Fruit fly (Drosophila melanogaster) whole organism, wandering third instar larva: ENCODE data around the gene CG13766.
A peak's percentile ranks its signal among the peaks of the same experiment; 100 is the strongest.

Experiments used
- Abd-B ChIP-seq: fragments of >200 bp; optimal IDR thresholded peaks from 2 replicates; lab custom pipeline; 2017; ENCODE audit warnings: missing biosample characterization, missing genetic modification characterization
- CG32264 ChIP-seq: fragments of 200-800 bp; sonication (Bioruptor generic); optimal IDR thresholded peaks from 2 replicates; lab custom pipeline; 2016; ENCODE audit warnings: missing biosample characterization, missing genetic modification characterization
- CG9705 ChIP-seq: fragments of 200-800 bp; sonication (Bioruptor generic); optimal IDR thresholded peaks from 2 replicates; lab custom pipeline; 2018; ENCODE audit warnings: missing biosample characterization, mild to moderate bottlenecking, missing genetic modification characterization
- CrebA ChIP-seq: fragments of 200-800 bp; sonication (Bioruptor generic); optimal IDR thresholded peaks from 2 replicates; lab custom pipeline; 2016; ENCODE audit warnings: missing biosample characterization, mild to moderate bottlenecking, missing genetic modification characterization, borderline replicate concordance
- Dfd ChIP-seq: fragments of >200 bp; optimal IDR thresholded peaks from 2 replicates; lab custom pipeline; 2017; ENCODE audit warnings: missing biosample characterization, missing genetic modification characterization
- Dif ChIP-seq: fragments of 200-275, 200-300 bp; sonication (Bioruptor generic); optimal IDR thresholded peaks from 2 replicates; lab custom pipeline; 2018; ENCODE audit warnings: missing biosample characterization, missing genetic modification characterization; ENCODE audit not compliant: partially characterized antibody
- GATAd ChIP-seq: sonication (Bioruptor generic); optimal IDR thresholded peaks from 2 replicates; lab custom pipeline; 2016; ENCODE audit warnings: missing biosample characterization, missing genetic modification characterization
- HLH106 ChIP-seq: fragments of 200-800 bp; optimal IDR thresholded peaks from 3 replicates; lab custom pipeline; 2019; ENCODE audit warnings: missing biosample characterization, mild to moderate bottlenecking, missing genetic modification characterization, moderate library complexity
- Hnf4 ChIP-seq: fragments of 200-800 bp; sonication (Bioruptor generic); optimal IDR thresholded peaks from 2 replicates; lab custom pipeline; 2016; ENCODE audit warnings: missing biosample characterization, mild to moderate bottlenecking, missing genetic modification characterization
- Hr78 ChIP-seq: fragments of >200 bp; optimal IDR thresholded peaks from 2 replicates; lab custom pipeline; 2017; ENCODE audit warnings: missing biosample characterization, missing genetic modification characterization
- Hr83 ChIP-seq: fragments of 200-300 bp; sonication (Bioruptor generic); optimal IDR thresholded peaks from 2 replicates; lab custom pipeline; 2016; ENCODE audit warnings: missing biosample characterization, mild to moderate bottlenecking, missing genetic modification characterization, moderate library complexity; ENCODE audit not compliant: poor library complexity, severe bottlenecking
- Jra ChIP-seq: sonication (Bioruptor generic); optimal IDR thresholded peaks from 2 replicates; lab custom pipeline; 2016; ENCODE audit warnings: missing biosample characterization, missing genetic modification characterization
- Mio ChIP-seq: sonication (Bioruptor generic); optimal IDR thresholded peaks from 2 replicates; lab custom pipeline; 2016; ENCODE audit warnings: missing biosample characterization, missing genetic modification characterization
- Myc ChIP-seq: fragments of >200 bp; optimal IDR thresholded peaks from 2 replicates; lab custom pipeline; 2017
- N ChIP-seq: fragments of >200 bp; optimal IDR thresholded peaks from 2 replicates; lab custom pipeline; 2018; ENCODE audit warnings: missing biosample characterization, missing external identifiers, missing genetic modification characterization
- OdsH ChIP-seq: fragments of 200-800 bp; sonication (Bioruptor generic); optimal IDR thresholded peaks from 2 replicates; lab custom pipeline; 2016; ENCODE audit warnings: missing biosample characterization, mild to moderate bottlenecking, missing genetic modification characterization
- Rel ChIP-seq, 2 experiments: fragments of 200-800 bp; sonication (Bioruptor generic) in 1 of 2; optimal IDR thresholded peaks; 2 replicates in 1 of 2; 3 replicates in 1 of 2; lab custom pipeline; 2016 to 2019; ENCODE audit warnings: mild to moderate bottlenecking in 2 of 2, missing biosample characterization in 2 of 2, missing genetic modification characterization in 2 of 2, moderate library complexity in 1 of 2
- Sp1 ChIP-seq: fragments of 200-800 bp; sonication (Bioruptor generic); optimal IDR thresholded peaks from 3 replicates; lab custom pipeline; 2019; ENCODE audit warnings: missing biosample characterization, mild to moderate bottlenecking, missing genetic modification characterization, moderate library complexity
- Vsx2 ChIP-seq: fragments of 200-300, 225-300 bp; sonication (Bioruptor generic); optimal IDR thresholded peaks from 2 replicates; lab custom pipeline; 2018; ENCODE audit warnings: missing biosample characterization, missing genetic modification characterization; ENCODE audit not compliant: partially characterized antibody
- br ChIP-seq: fragments of 200-800 bp; sonication (Bioruptor generic); optimal IDR thresholded peaks from 2 replicates; lab custom pipeline; 2016; ENCODE audit warnings: missing biosample characterization, missing genetic modification characterization
- brk ChIP-seq: fragments of 200-800 bp; sonication (Bioruptor generic); optimal IDR thresholded peaks from 2 replicates; lab custom pipeline; 2016; ENCODE audit warnings: missing biosample characterization, mild to moderate bottlenecking, missing genetic modification characterization
- dl ChIP-seq, 2 experiments: fragments of 175-275, 200-275 bp in 1 of 2; fragments of 200-275 bp in 1 of 2; sonication (Bioruptor generic); optimal IDR thresholded peaks; lab custom pipeline; 2018; ENCODE audit warnings: mild to moderate bottlenecking in 2 of 2, missing biosample characterization in 2 of 2, missing genetic modification characterization in 2 of 2, moderate library complexity in 2 of 2; ENCODE audit not compliant: partially characterized antibody in 2 of 2, insufficient read depth in 1 of 2
- dsf ChIP-seq: sonication (Bioruptor generic); optimal IDR thresholded peaks from 2 replicates; lab custom pipeline; 2016; ENCODE audit warnings: missing biosample characterization, missing genetic modification characterization, borderline replicate concordance
- ey ChIP-seq: fragments of 200-800 bp; sonication (Bioruptor generic); optimal IDR thresholded peaks from 2 replicates; lab custom pipeline; 2016; ENCODE audit warnings: missing biosample characterization, missing genetic modification characterization
- foxo ChIP-seq, 2 experiments: fragments of 200-800 bp; sonication (Bioruptor generic); optimal IDR thresholded peaks; 2 replicates in 1 of 2; 3 replicates in 1 of 2; lab custom pipeline; 2016 to 2017; ENCODE audit warnings: missing biosample characterization in 2 of 2, missing genetic modification characterization in 2 of 2
- fru ChIP-seq: fragments of 200-800 bp; sonication (Bioruptor generic); optimal IDR thresholded peaks from 3 replicates; lab custom pipeline; 2016; ENCODE audit warnings: missing biosample characterization, mild to moderate bottlenecking, missing genetic modification characterization
- h ChIP-seq: fragments of 200-800 bp; sonication (Bioruptor generic); optimal IDR thresholded peaks from 3 replicates; lab custom pipeline; 2016; ENCODE audit warnings: missing biosample characterization, mild to moderate bottlenecking, missing genetic modification characterization
- jim ChIP-seq: fragments of 175-275, 200-325 bp; sonication (Bioruptor generic); optimal IDR thresholded peaks from 2 replicates; lab custom pipeline; 2016; ENCODE audit warnings: missing biosample characterization, mild to moderate bottlenecking, missing genetic modification characterization
- lola ChIP-seq: fragments of >200 bp; optimal IDR thresholded peaks from 2 replicates; lab custom pipeline; 2017; ENCODE audit warnings: missing biosample characterization, missing genetic modification characterization
- pan ChIP-seq: fragments of >200 bp; optimal IDR thresholded peaks from 2 replicates; lab custom pipeline; 2017
- psq ChIP-seq: fragments of 200-800 bp; sonication (Bioruptor generic); optimal IDR thresholded peaks from 3 replicates; lab custom pipeline; 2017; ENCODE audit warnings: missing biosample characterization, mild to moderate bottlenecking, missing genetic modification characterization, moderate library complexity
- rgr ChIP-seq: fragments of 200-800 bp; sonication (Bioruptor generic); optimal IDR thresholded peaks from 3 replicates; lab custom pipeline; 2016; ENCODE audit warnings: missing biosample characterization, mild to moderate bottlenecking, missing genetic modification characterization
- sage ChIP-seq: fragments of 200-800 bp; sonication (Bioruptor generic); optimal IDR thresholded peaks from 2 replicates; lab custom pipeline; 2016; ENCODE audit warnings: missing biosample characterization, mild to moderate bottlenecking, missing genetic modification characterization
- sv ChIP-seq: fragments of 200-800 bp; sonication (Bioruptor generic); optimal IDR thresholded peaks from 3 replicates; lab custom pipeline; 2016; ENCODE audit warnings: missing biosample characterization, missing genetic modification characterization
- tai ChIP-seq: sonication (Bioruptor generic); optimal IDR thresholded peaks from 2 replicates; lab custom pipeline; 2016; ENCODE audit warnings: missing biosample characterization, missing genetic modification characterization
- usp ChIP-seq: fragments of >200 bp; optimal IDR thresholded peaks from 2 replicates; lab custom pipeline; 2017; ENCODE audit warnings: missing biosample characterization, missing genetic modification characterization
- woc ChIP-seq: sonication (Bioruptor generic); optimal IDR thresholded peaks from 2 replicates; lab custom pipeline; 2016; ENCODE audit warnings: missing biosample characterization, mild to moderate bottlenecking, missing genetic modification characterization

The CG13766 gene

dm6 chr2L:6612477-6613004 is 46.6 kb upstream of the CG13766 start (continued):
- peak; percentile 23 for TF ChIP-seq Myc (lab: Kevin White, UChicago)
- peak; percentile 100 for TF ChIP-seq CG32264 (GFP tag; lab: Kevin White, UChicago)
- no peak for TF ChIP-seq Abd-B
- peak; percentile 100 for TF ChIP-seq Sp1 (GFP tag; lab: Kevin White, UChicago)
- TF ChIP-seq Jra (GFP tag; lab: Kevin White, UChicago): peak; percentile 100
- TF ChIP-seq Hnf4 (GFP tag; lab: Kevin White, UChicago): peak; percentile 100
- peak; percentile 99 for TF ChIP-seq Dfd (GFP tag; lab: Kevin White, UChicago)
- TF ChIP-seq pan (lab: Kevin White, UChicago): no peak
- TF ChIP-seq N (GFP tag; lab: Kevin White, UChicago): no peak
- no peak for TF ChIP-seq usp (GFP tag; lab: Kevin White, UChicago)
- peak; percentile 100 for TF ChIP-seq CG9705
- TF ChIP-seq, all 38 proteins: peak for 31

- TF ChIP-seq Dif: no peak
- no peak for TF ChIP-seq HLH106
- no peak for TF ChIP-seq CG32264 (GFP tag; lab: Kevin White, UChicago)
- no peak for TF ChIP-seq Rel (GFP tag; optimal IDR thresholded peaks at IDR 0.05; lab: Kevin White, UChicago)
- TF ChIP-seq Rel (tag; optimal IDR thresholded peaks at IDR 0.05; lab: Kevin White, UChicago): no peak
- TF ChIP-seq rgr (GFP tag; lab: Kevin White, UChicago): no peak
- TF ChIP-seq brk: no peak
- no peak for TF ChIP-seq Dfd (GFP tag; lab: Kevin White, UChicago)
- TF ChIP-seq OdsH (GFP tag; lab: Kevin White, UChicago): no peak
- TF ChIP-seq Mio (GFP tag; lab: Kevin White, UChicago): no peak
- no peak for TF ChIP-seq lola (GFP tag; lab: Kevin White, UChicago)
- TF ChIP-seq h: no peak
- TF ChIP-seq jim: no peak
- TF ChIP-seq Sp1 (GFP tag; lab: Kevin White, UChicago): no peak
- TF ChIP-seq usp (GFP tag; lab: Kevin White, UChicago): no peak
- TF ChIP-seq ey: no peak
- no peak for TF ChIP-seq fru (GFP tag; lab: Kevin White, UChicago)
Measured at dm6 chr2L:6611374-6612005, 45.5 kb upstream of the CG13766 start.

dm6 chr2L:6610683-6611373 is 44.8 kb upstream of the CG13766 start, which contains the start of gene CG11050:
Gene CG11050, plus strand, starts transcription at chr2L:6611011.
- TF ChIP-seq Myc (lab: Kevin White, UChicago) (no peak), br (GFP tag; lab: Kevin White, UChicago) (peak; percentile 54), Sp1 (GFP tag; lab: Kevin White, UChicago) (peak; percentile 33), Hnf4 (GFP tag; lab: Kevin White, UChicago) (peak; percentile 64), HLH106 (peak; percentile 50), GATAd (GFP tag; lab: Kevin White, UChicago) (no peak), Jra (GFP tag; lab: Kevin White, UChicago) (peak; percentile 93), fru (GFP tag; lab: Kevin White, UChicago) (peak; percentile 56), h (peak; percentile 56), Hr83 (GFP tag; lab: Kevin White, UChicago) (peak; percentile 5), dl (GFP tag; optimal IDR thresholded peaks at IDR 0.05; lab: Kevin White, UChicago; ENCODE audit: insufficient read depth in 1 of 2, partially characterized antibody in 2 of 2) (no peak), woc (GFP tag; lab: Kevin White, UChicago) (no peak), CrebA (GFP tag; lab: Kevin White, UChicago) (peak; percentile 34), foxo (GFP tag; optimal IDR thresholded peaks at IDR 0.05; lab: Kevin White, UChicago) (peak in 1 of 2 experiments; percentile 74), sage (GFP tag; lab: Kevin White, UChicago) (no peak), Hr78 (GFP tag; lab: Kevin White, UChicago) (no peak), psq (peak; percentile 18), tai (GFP tag; lab: Kevin White, UChicago) (peak; percentile 68), OdsH (GFP tag; lab: Kevin White, UChicago) (peak; percentile 29), Abd-B (no peak), usp (GFP tag; lab: Kevin White, UChicago) (no peak), Vsx2 (GFP tag; lab: Kevin White, UChicago) (peak; percentile 37), CG32264 (GFP tag; lab: Kevin White, UChicago) (no peak), brk (no peak), CG9705 (no peak), jim (no peak), N (GFP tag; lab: Kevin White, UChicago) (no peak), Mio (GFP tag; lab: Kevin White, UChicago) (no peak), lola (GFP tag; lab: Kevin White, UChicago) (no peak), pan (lab: Kevin White, UChicago) (no peak), ey (peak; percentile 58), sv (GFP tag; lab: Kevin White, UChicago) (peak; percentile 27), Rel (GFP tag; optimal IDR thresholded peaks at IDR 0.05; lab: Kevin White, UChicago) (no peak), Rel (tag; optimal IDR thresholded peaks at IDR 0.05; lab: Kevin White, UChicago) (peak; percentile 50), dsf (no peak), rgr (GFP tag; lab: Kevin White, UChicago) (peak; percentile 76), Dif (no peak)
